Worm (Caenorhabditis elegans): ENCODE measurements around the gene M117.4.
A peak's percentile ranks its signal among the peaks of the same experiment; 100 is the strongest.

The M117.4 gene

ce11 chrIV:11801078-11801477 is 32.3 kb downstream of the M117.4 start, which contains the start of gene dyf-18:
TSS of gene dyf-18 (minus strand) at chrIV:11801178.
- TF ChIP-seq ceh-2 (tag; optimal IDR thresholded peaks at IDR 0.05) (no peak), che-1 (tag; optimal IDR thresholded peaks at IDR 0.05) (no peak), nhr-11 (tag; optimal IDR thresholded peaks at IDR 0.05) (no peak), unc-55 (GFP tag; optimal IDR thresholded peaks at IDR 0.05) (no peak), fkh-6 (tag; optimal IDR thresholded peaks at IDR 0.05) (no peak), dmd-4 (tag; optimal IDR thresholded peaks at IDR 0.05; ENCODE audit: borderline replicate concordance) (no peak), mec-3 (tag; optimal IDR thresholded peaks at IDR 0.05; ENCODE audit: borderline replicate concordance) (no peak), npax-4 (tag; optimal IDR thresholded peaks at IDR 0.05) (no peak), ceh-9 (tag; optimal IDR thresholded peaks at IDR 0.05) (no peak), C08G9.2 (tag; optimal IDR thresholded peaks at IDR 0.05) (no peak), hlh-6 (tag; optimal IDR thresholded peaks at IDR 0.05) (no peak), ceh-31 (tag; optimal IDR thresholded peaks at IDR 0.05) (no peak), zip-5 (tag; optimal IDR thresholded peaks at IDR 0.05) (no peak)

DNA sequence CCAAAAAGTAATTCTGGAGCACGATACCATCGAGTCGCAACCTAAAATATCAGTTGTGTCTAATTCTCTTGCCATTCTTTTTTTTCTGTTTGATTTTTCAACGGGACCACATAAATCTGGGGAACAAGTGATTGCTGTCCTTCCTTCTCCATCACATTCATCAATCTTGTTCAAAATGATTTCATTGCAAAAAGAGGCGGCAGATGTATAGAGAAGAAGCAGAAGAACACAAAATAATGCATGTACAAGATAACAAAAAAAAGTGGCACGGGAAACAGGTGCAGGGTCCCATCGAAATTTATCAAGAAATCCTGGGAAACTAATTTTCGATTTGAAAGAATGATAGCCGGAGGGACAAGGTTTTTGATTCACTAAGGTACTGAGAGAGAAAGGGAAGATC is 34.1 kb downstream of the M117.4 start:
- peak; percentile 33 for TF ChIP-seq unc-55 (GFP tag; optimal IDR thresholded peaks at IDR 0.05)
- TF ChIP-seq syd-9 (tag; optimal IDR thresholded peaks at IDR 0.05) = no peak

ce11 chrIV:11796818-11797217 is 36.5 kb downstream of the M117.4 start:
- TF ChIP-seq C38D4.7 (GFP tag; optimal IDR thresholded peaks at IDR 0.05) (no peak), unc-42 (tag; optimal IDR thresholded peaks at IDR 0.05) (peak; percentile 18)

DNA sequence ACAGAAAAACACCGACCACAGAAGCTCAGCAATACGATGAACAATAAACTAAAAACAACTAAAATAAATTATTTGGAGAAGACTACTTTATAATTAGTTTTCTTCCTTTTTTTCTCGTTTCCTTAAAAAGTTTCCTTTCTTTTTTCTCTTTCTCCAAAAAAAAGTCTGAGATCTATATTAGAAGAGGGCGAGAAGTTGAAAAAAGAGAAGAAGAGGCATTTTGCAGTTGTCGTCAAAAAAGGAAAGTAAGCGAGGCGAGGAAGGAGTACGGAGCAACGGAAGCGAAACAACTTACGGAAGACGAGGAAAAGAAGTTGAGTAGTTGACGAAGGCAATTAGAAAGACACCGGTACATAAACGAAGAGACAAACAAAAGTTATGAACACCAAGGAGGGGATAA is 37.4 kb downstream of the M117.4 start:
- TF ChIP-seq unc-42 (tag; optimal IDR thresholded peaks at IDR 0.05) = peak; percentile 22
- TF ChIP-seq sox-4 (tag; optimal IDR thresholded peaks at IDR 0.05) = no peak
- no peak for TF ChIP-seq elt-4 (tag; optimal IDR thresholded peaks at IDR 0.05)
- TF ChIP-seq K09A11.1 (tag; optimal IDR thresholded peaks at IDR 0.05; ENCODE audit: insufficient read depth) = no peak
- no peak for TF ChIP-seq rnt-1 (tag; optimal IDR thresholded peaks at IDR 0.05)
- TF ChIP-seq nfya-1 (tag; optimal IDR thresholded peaks at IDR 0.05) = no peak

DNA sequence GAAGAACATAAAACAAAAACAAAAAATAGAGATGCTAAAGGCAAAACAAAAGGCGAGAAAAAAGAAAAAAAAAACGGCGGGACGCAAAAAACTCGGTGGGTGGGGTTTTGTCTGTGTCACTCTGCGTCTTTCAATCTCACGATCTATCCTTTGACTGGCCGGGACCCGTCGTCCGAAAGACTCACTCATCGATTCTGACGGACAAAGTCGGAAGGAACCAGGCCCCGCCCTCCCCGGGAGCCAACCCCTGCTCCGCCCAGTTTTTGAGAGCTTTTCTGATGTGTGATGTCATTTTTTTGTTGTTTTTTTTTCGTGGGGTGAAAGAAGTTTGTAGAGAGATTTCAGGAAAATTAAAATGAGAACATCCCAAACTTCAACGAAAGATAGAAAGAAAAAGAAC is 40.2 kb downstream of the M117.4 start:
- no peak for TF ChIP-seq ama-1 (optimal IDR thresholded peaks at IDR 0.05)
- TF ChIP-seq npax-4 (tag; optimal IDR thresholded peaks at IDR 0.05) = no peak
- TF ChIP-seq ets-4 (tag; optimal IDR thresholded peaks at IDR 0.05) = no peak
- TF ChIP-seq hlh-30 (tag; optimal IDR thresholded peaks at IDR 0.05; ENCODE audit: insufficient read depth) = no peak
- TF ChIP-seq syd-9 (tag; optimal IDR thresholded peaks at IDR 0.05) = no peak
- TF ChIP-seq rnt-1 (tag; optimal IDR thresholded peaks at IDR 0.05) = no peak
- no peak for TF ChIP-seq hlh-6 (tag; optimal IDR thresholded peaks at IDR 0.05)
- no peak for TF ChIP-seq fkh-10 (GFP tag; optimal IDR thresholded peaks at IDR 0.05)
- no peak for TF ChIP-seq C38D4.7 (GFP tag; optimal IDR thresholded peaks at IDR 0.05)
- no peak for TF ChIP-seq hlh-8 (tag; optimal IDR thresholded peaks at IDR 0.05)
- no peak for TF ChIP-seq ahr-1 (tag; optimal IDR thresholded peaks at IDR 0.05)

DNA sequence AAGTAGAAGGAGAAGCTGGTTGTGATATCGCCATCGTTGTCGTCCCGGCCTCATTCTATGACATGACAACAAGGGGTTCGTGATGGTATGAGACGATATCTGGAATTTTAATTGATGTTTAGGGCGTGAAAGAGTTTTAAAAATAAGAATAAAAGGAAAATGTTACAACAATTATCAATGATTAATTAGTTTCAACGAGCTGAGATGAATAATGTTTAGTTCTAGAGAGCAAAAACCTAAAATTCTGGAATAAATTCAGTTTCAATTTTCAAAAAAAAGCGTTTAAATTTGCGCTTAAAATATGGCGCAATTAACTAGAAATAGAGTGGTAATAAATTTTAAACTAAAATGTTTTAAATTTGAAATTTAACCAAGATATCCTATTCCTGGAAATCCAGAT is 40.9 kb downstream of the M117.4 start, which contains the start of gene H01G02.3:
Gene H01G02.3 (minus strand): TSS at position 101 of the 400 bp plus-strand sequence.
- TF ChIP-seq Y22D7AL.16 (tag; optimal IDR thresholded peaks at IDR 0.05) = no peak
- no peak for TF ChIP-seq lin-11 (tag; optimal IDR thresholded peaks at IDR 0.05)

ce11 chrIV:11788383-11788963 is 44.9 kb downstream of the M117.4 start:
- TF ChIP-seq nfya-1 (tag; optimal IDR thresholded peaks at IDR 0.05) = no peak
- TF ChIP-seq unc-42 (tag; optimal IDR thresholded peaks at IDR 0.05) = peak; percentile 93
